Worm (Caenorhabditis elegans) whole organism, L3 larva: Measurements from ENCODE around the gene srx-74.

Source experiments
- R02D3.7 ChIP-seq: fragments of 150-350 bp; optimal IDR thresholded peaks from 2 replicates; lab custom pipeline; 2014; ENCODE audit warnings: missing biosample characterization, missing genetic modification characterization
- aly-2 ChIP-seq: fragments of 150-350 bp; optimal IDR thresholded peaks from 2 replicates; lab custom pipeline; 2014; ENCODE audit warnings: missing biosample characterization, missing genetic modification characterization
- ama-1 ChIP-seq: fragments of 150-350 bp; optimal IDR thresholded peaks from 2 replicates; lab custom pipeline; 2018
- ceh-16 ChIP-seq: sonication (generic microtip); optimal IDR thresholded peaks from 2 replicates; lab custom pipeline; 2017; ENCODE audit warnings: missing biosample characterization, missing genetic modification characterization
- ceh-28 ChIP-seq: fragments of 150-350 bp; optimal IDR thresholded peaks from 2 replicates; lab custom pipeline; 2014; ENCODE audit warnings: missing biosample characterization, missing genetic modification reagents, missing genetic modification characterization
- ceh-82 ChIP-seq: fragments of 150-350 bp; optimal IDR thresholded peaks from 2 replicates; lab custom pipeline; 2014; ENCODE audit warnings: missing biosample characterization, missing genetic modification characterization
- ceh-9 ChIP-seq: sonication (generic microtip); optimal IDR thresholded peaks from 2 replicates; lab custom pipeline; 2018; ENCODE audit warnings: missing biosample characterization, missing genetic modification characterization
- daf-12 ChIP-seq: fragments of 150-350 bp; optimal IDR thresholded peaks from 2 replicates; lab custom pipeline; 2014; ENCODE audit warnings: missing biosample characterization, missing genetic modification reagents, missing genetic modification characterization
- egl-27 ChIP-seq: sonication (generic microtip); optimal IDR thresholded peaks from 4 replicates; lab custom pipeline; 2017; ENCODE audit warnings: missing biosample characterization, missing genetic modification reagents, missing genetic modification characterization
- egl-5 ChIP-seq: fragments of 150-350 bp; optimal IDR thresholded peaks from 2 replicates; lab custom pipeline; 2017; ENCODE audit warnings: missing biosample characterization, missing genetic modification reagents, missing genetic modification characterization, inconsistent platforms
- elt-1 ChIP-seq: fragments of 150-350 bp; optimal IDR thresholded peaks from 2 replicates; lab custom pipeline; 2014; ENCODE audit warnings: missing biosample characterization, missing genetic modification characterization
- elt-2 ChIP-seq: sonication (generic microtip); optimal IDR thresholded peaks from 2 replicates; lab custom pipeline; 2016; ENCODE audit warnings: missing genetic modification reagents, mild to moderate bottlenecking, missing genetic modification characterization, missing compliant biosample characterization
- elt-3 ChIP-seq, 3 experiments: fragments of 150-350 bp in 1 of 3; sonication (generic microtip) in 2 of 3; optimal IDR thresholded peaks; 2 replicates in 2 of 3; 4 replicates in 1 of 3; lab custom pipeline; 2014 to 2017; ENCODE audit warnings: missing biosample characterization in 3 of 3, missing genetic modification characterization in 3 of 3
- eor-1 ChIP-seq, 2 experiments: fragments of 150-350 bp; optimal IDR thresholded peaks; 2 replicates each; lab custom pipeline; 2014 to 2018; ENCODE audit warnings: missing biosample characterization in 2 of 2, missing genetic modification characterization in 2 of 2
- fkh-10 ChIP-seq: sonication (generic microtip); optimal IDR thresholded peaks from 2 replicates; lab custom pipeline; 2017; ENCODE audit warnings: missing biosample characterization, missing genetic modification reagents, missing genetic modification characterization
- fkh-2 ChIP-seq: fragments of 150-350 bp; optimal IDR thresholded peaks from 2 replicates; lab custom pipeline; 2014; ENCODE audit warnings: missing biosample characterization, missing genetic modification reagents, missing genetic modification characterization
- fos-1 ChIP-seq: fragments of 150-350 bp; optimal IDR thresholded peaks from 2 replicates; lab custom pipeline; 2014; ENCODE audit warnings: missing biosample characterization, missing genetic modification characterization
- lin-15B ChIP-seq: fragments of 150-350 bp; optimal IDR thresholded peaks from 2 replicates; lab custom pipeline; 2014; ENCODE audit warnings: missing biosample characterization, missing genetic modification characterization
- lin-39 ChIP-seq: fragments of 150-350 bp; optimal IDR thresholded peaks from 2 replicates; lab custom pipeline; 2018; ENCODE audit warnings: missing biosample characterization, missing genetic modification reagents, missing genetic modification characterization
- mdl-1 ChIP-seq: fragments of 150-350 bp; optimal IDR thresholded peaks from 2 replicates; lab custom pipeline; 2014; ENCODE audit warnings: missing biosample characterization, missing genetic modification characterization
- mml-1 ChIP-seq: fragments of 150-350 bp; sonication (generic microtip); optimal IDR thresholded peaks from 3 replicates; lab custom pipeline; 2014; ENCODE audit warnings: missing biosample characterization, missing genetic modification characterization
- nfya-1 ChIP-seq: sonication (generic microtip); optimal IDR thresholded peaks from 2 replicates; lab custom pipeline; 2017; ENCODE audit warnings: missing genetic modification characterization, mild to moderate bottlenecking, missing compliant biosample characterization, antibody characterized with exemption, moderate library complexity; ENCODE audit not compliant: insufficient read depth
- nhr-11 ChIP-seq: fragments of 150-350 bp; optimal IDR thresholded peaks from 2 replicates; lab custom pipeline; 2014; ENCODE audit warnings: missing biosample characterization, missing genetic modification characterization
- nhr-12 ChIP-seq: fragments of 150-350 bp; optimal IDR thresholded peaks from 2 replicates; lab custom pipeline; 2014; ENCODE audit warnings: missing biosample characterization, missing genetic modification characterization
- nhr-23 ChIP-seq: fragments of 150-350 bp; optimal IDR thresholded peaks from 2 replicates; lab custom pipeline; 2014; ENCODE audit warnings: missing biosample characterization, missing genetic modification reagents, missing genetic modification characterization
- nhr-237 ChIP-seq: fragments of 150-350 bp; optimal IDR thresholded peaks from 2 replicates; lab custom pipeline; 2014; ENCODE audit warnings: missing biosample characterization, missing genetic modification characterization
- nhr-25 ChIP-seq: sonication (generic microtip); optimal IDR thresholded peaks from 2 replicates; lab custom pipeline; 2017; ENCODE audit warnings: missing biosample characterization, missing genetic modification characterization
- nhr-43 ChIP-seq: sonication (generic microtip); optimal IDR thresholded peaks from 2 replicates; lab custom pipeline; 2016; ENCODE audit warnings: mild to moderate bottlenecking, missing genetic modification characterization, missing compliant biosample characterization; ENCODE audit not compliant: poor library complexity, severe bottlenecking
- nhr-67 ChIP-seq: fragments of 150-350 bp; optimal IDR thresholded peaks from 2 replicates; lab custom pipeline; 2014; ENCODE audit warnings: missing biosample characterization, missing genetic modification characterization
- nhr-77 ChIP-seq: fragments of 150-350 bp; optimal IDR thresholded peaks from 2 replicates; lab custom pipeline; 2014; ENCODE audit warnings: missing biosample characterization, missing genetic modification characterization
- pha-4 ChIP-seq: fragments of 150-350 bp; optimal IDR thresholded peaks from 2 replicates; lab custom pipeline; 2014; ENCODE audit warnings: missing biosample characterization, missing genetic modification reagents, missing genetic modification characterization
- sea-2 ChIP-seq: fragments of 150-350 bp; sonication (generic microtip); optimal IDR thresholded peaks from 4 replicates; lab custom pipeline; 2014; ENCODE audit warnings: missing biosample characterization, missing genetic modification reagents, missing genetic modification characterization
- unc-39 ChIP-seq: sonication (generic microtip); optimal IDR thresholded peaks from 4 replicates; lab custom pipeline; 2017; ENCODE audit warnings: missing biosample characterization, missing genetic modification characterization
- unc-62 ChIP-seq: fragments of 150-350 bp; sonication (generic microtip); optimal IDR thresholded peaks from 4 replicates; lab custom pipeline; 2014; ENCODE audit warnings: missing biosample characterization, missing genetic modification reagents, missing genetic modification characterization
- ztf-11 ChIP-seq: fragments of 150-350 bp; optimal IDR thresholded peaks from 2 replicates; lab custom pipeline; 2014; ENCODE audit warnings: missing biosample characterization, missing genetic modification characterization

The srx-74 gene

DNA sequence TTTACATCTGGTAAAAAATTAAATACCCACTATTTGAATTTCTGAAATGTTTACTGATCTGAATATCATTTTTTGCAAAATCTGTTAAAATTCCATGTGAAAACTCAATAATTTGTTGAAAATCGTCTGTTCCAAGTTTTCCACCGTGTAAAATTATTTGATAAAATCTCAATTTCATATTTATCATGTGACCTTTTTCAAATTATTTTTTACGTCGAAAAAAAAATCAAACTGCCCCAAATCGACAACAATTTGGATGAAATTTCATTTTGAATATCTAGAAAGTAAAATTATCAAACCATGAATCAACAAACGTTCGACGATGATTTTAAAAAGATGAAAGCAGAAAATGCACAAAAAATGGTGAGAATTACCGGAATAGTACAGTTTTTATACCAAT, 7.1 kb downstream of the srx-74 start, which contains the start of gene F41F3.9:
F41F3.9 (plus strand) TSS at position 301 of the 400 bp plus-strand sequence.
- no peak for TF ChIP-seq fkh-2
- no peak for TF ChIP-seq nhr-67
- no peak for TF ChIP-seq nhr-43 (tag; lab: Kevin White, UChicago)
- TF ChIP-seq fkh-10 (GFP tag; lab: Kevin White, UChicago) = no peak
- no peak for TF ChIP-seq lin-39 (tag; lab: Kevin White, UChicago)
- TF ChIP-seq aly-2 (tag; lab: Kevin White, UChicago) = no peak
- TF ChIP-seq ceh-9 (tag; lab: Kevin White, UChicago) = no peak
- no peak for TF ChIP-seq mml-1 (tag; lab: Kevin White, UChicago)
- no peak for TF ChIP-seq eor-1 (tag; optimal IDR thresholded peaks at IDR 0.05; lab: Kevin White, UChicago)
- no peak for TF ChIP-seq ceh-28 (tag; lab: Kevin White, UChicago)
- no peak for TF ChIP-seq nhr-12 (tag; lab: Kevin White, UChicago)
- no peak for TF ChIP-seq elt-2 (tag; lab: Kevin White, UChicago)
- no peak for TF ChIP-seq nhr-11 (tag; lab: Kevin White, UChicago)
- no peak for TF ChIP-seq daf-12 (tag; lab: Kevin White, UChicago)

DNA sequence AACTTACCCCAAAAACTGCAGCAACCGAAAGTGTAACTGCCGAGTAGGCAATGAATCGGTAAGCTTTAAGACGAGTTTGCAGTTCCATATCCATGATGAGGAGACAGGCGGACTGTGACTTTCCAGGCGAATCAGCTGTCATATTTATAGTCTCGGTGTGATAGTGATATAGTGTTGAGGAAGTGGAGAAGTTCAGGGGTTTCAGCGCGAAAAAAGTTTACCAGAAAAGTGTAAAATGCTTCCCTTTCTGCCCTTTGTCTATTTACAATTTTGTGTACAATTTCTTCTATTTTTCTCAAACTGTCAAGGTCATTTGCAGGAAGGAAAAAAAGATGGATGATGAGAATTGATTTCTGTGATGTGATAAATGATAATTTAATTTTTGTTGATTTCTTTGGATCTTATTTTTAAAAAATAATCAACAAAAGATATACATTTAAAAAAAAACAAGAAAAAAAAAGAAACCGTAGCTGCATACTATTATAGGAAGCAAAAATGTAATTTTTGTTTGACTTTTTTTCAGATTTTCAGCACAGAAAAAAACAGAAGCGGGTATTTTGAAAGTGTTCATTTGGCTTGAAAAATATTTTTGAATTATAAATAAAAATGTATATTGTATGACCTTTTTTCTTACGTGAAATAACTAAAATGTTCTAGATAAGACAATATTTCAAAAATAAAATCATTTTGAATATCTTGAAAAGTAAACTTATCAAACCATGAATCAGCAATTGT, 8.3 kb downstream of the srx-74 start, which contains the start of the genes col-139 and F41F3.1:
col-139 (minus strand) TSS at position 101 of the 735 bp plus-strand sequence.
F41F3.1 (plus strand) TSS at position 685 of the 735 bp plus-strand sequence.
- no peak for TF ChIP-seq ama-1 (lab: Kevin White, UChicago)

DNA sequence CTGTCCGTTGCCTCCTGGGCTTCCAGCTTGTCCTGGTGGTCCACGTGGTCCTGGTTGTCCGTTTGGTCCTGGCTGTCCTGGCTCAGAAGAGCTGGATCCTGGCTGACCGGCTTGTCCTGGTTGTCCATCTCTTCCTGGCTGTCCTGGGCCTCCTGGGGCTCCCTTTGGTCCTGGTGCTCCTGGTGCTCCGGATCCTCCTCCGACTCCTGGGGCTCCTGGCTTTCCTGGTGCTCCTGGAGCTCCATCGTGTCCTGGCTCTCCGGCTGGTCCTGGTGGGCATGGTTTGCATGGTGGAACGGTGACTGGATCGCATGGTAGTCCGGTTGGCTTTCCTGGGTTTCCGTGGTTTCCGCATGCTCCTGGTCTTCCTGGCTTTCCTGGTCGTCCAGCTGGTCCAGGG, 9.2 kb downstream of the srx-74 start:
- no peak for TF ChIP-seq nhr-77 (tag; lab: Kevin White, UChicago)
- TF ChIP-seq unc-62 (GFP tag; lab: Kevin White, UChicago) = no peak
- TF ChIP-seq R02D3.7 (tag; lab: Kevin White, UChicago) = no peak
- no peak for TF ChIP-seq ceh-82
- TF ChIP-seq sea-2 = no peak
- TF ChIP-seq ceh-16 (tag; lab: Kevin White, UChicago) = no peak
- no peak for TF ChIP-seq ceh-28 (tag; lab: Kevin White, UChicago)
- no peak for TF ChIP-seq egl-27
- TF ChIP-seq ceh-9 (tag; lab: Kevin White, UChicago) = no peak
- TF ChIP-seq elt-3 (tag; optimal IDR thresholded peaks at IDR 0.05; lab: Kevin White, UChicago) = no peak
- no peak for TF ChIP-seq ztf-11
- TF ChIP-seq fkh-10 (GFP tag; lab: Kevin White, UChicago) = no peak
- no peak for TF ChIP-seq pha-4
- no peak for TF ChIP-seq mdl-1 (tag; lab: Kevin White, UChicago)
- no peak for TF ChIP-seq nhr-237
- no peak for TF ChIP-seq mml-1 (tag; lab: Kevin White, UChicago)
- no peak for TF ChIP-seq egl-5 (tag; lab: Kevin White, UChicago)
- TF ChIP-seq, all 47 proteins: peak for 0

DNA sequence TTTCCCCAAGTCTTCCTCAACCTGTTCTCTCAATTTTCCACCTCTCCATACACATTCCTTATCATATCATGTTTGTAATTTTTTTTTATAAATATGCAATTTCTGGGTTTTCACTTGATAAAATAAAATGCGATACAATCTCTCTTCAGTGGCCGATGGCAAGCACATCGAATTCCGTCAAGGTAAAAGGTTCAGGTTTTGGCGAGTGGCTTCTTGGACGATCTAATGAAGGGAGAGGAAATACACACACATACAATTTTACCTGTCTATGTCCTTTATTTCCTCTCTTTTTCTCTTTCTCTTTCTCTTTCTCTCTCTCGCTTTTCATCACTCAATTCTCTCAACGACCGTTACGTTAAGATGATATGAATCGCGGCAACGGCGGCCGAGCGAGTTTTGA, 10.8 kb downstream of the srx-74 start:
- TF ChIP-seq nhr-23 (tag; lab: Kevin White, UChicago) = no peak
- TF ChIP-seq fos-1 (tag; lab: Kevin White, UChicago) = no peak
- no peak for TF ChIP-seq nhr-67
- TF ChIP-seq unc-39 (tag; lab: Kevin White, UChicago) = no peak
- no peak for TF ChIP-seq nhr-77 (tag; lab: Kevin White, UChicago)
- no peak for TF ChIP-seq lin-15B (tag; lab: Kevin White, UChicago)
- TF ChIP-seq fkh-2 = no peak
- no peak for TF ChIP-seq ztf-11
- TF ChIP-seq ceh-28 (tag; lab: Kevin White, UChicago) = no peak
- peak; percentile 89 for TF ChIP-seq nhr-25 (tag; lab: Kevin White, UChicago)
- TF ChIP-seq nfya-1 = peak; percentile 2
- peak; percentile 40 for TF ChIP-seq elt-2 (tag; lab: Kevin White, UChicago)
- peak in 1 of 3 experiments; percentile 74 for TF ChIP-seq elt-3 (tag; optimal IDR thresholded peaks at IDR 0.05; lab: Kevin White, UChicago)
- TF ChIP-seq elt-1 (tag; lab: Kevin White, UChicago) = peak; percentile 33
- no peak for TF ChIP-seq eor-1 (tag; optimal IDR thresholded peaks at IDR 0.05; lab: Kevin White, UChicago)
